Worm (Caenorhabditis elegans): ENCODE measurements around the gene srh-55.
A peak's percentile ranks its signal among the peaks of the same experiment; 100 is the strongest.

Gene srh-55

ce11 chrV:15189567-15189966 lies 36.2 kb downstream of the srh-55 start, which contains the start of gene cyn-3:
Gene cyn-3, plus strand, starts transcription at chrV:15189927.
- TF ChIP-seq nhr-12 (tag; optimal IDR thresholded peaks at IDR 0.05) = no peak
- TF ChIP-seq lsy-2 (tag; optimal IDR thresholded peaks at IDR 0.05) = peak; percentile 82 to 93
- TF ChIP-seq blmp-1 (tag; optimal IDR thresholded peaks at IDR 0.05; ENCODE audit: insufficient read depth) = peak; percentile 78
- TF ChIP-seq nhr-23 (tag; optimal IDR thresholded peaks at IDR 0.05) = no peak
- peak; percentile 91 for TF ChIP-seq lin-11 (tag; optimal IDR thresholded peaks at IDR 0.05)
- no peak for TF ChIP-seq dmd-4 (tag; optimal IDR thresholded peaks at IDR 0.05)
- TF ChIP-seq R02D3.7 (tag; optimal IDR thresholded peaks at IDR 0.05) = peak; percentile 41
- no peak for TF ChIP-seq skn-1 (tag; optimal IDR thresholded peaks at IDR 0.05)
- peak; percentile 54 for TF ChIP-seq nhr-77 (tag; optimal IDR thresholded peaks at IDR 0.05)
- peak; percentile 93 for TF ChIP-seq C34F6.9 (tag; optimal IDR thresholded peaks at IDR 0.05)
- TF ChIP-seq nhr-237 (tag; optimal IDR thresholded peaks at IDR 0.05) = no peak
- TF ChIP-seq peb-1 (tag; optimal IDR thresholded peaks at IDR 0.05) = no peak
- peak; percentile 76 for TF ChIP-seq fos-1 (tag; optimal IDR thresholded peaks at IDR 0.05)
- TF ChIP-seq nhr-6 (tag; optimal IDR thresholded peaks at IDR 0.05) = no peak
- no peak for TF ChIP-seq lin-39 (tag; optimal IDR thresholded peaks at IDR 0.05)
- TF ChIP-seq unc-55 (GFP tag; optimal IDR thresholded peaks at IDR 0.05) = peak; percentile 97
- peak; percentile 99 for TF ChIP-seq gmeb-1 (tag; optimal IDR thresholded peaks at IDR 0.05)
- no peak for TF ChIP-seq Y55F3AM.14 (GFP tag; optimal IDR thresholded peaks at IDR 0.05)
- no peak for TF ChIP-seq unc-62 (GFP tag; optimal IDR thresholded peaks at IDR 0.05)
- no peak for TF ChIP-seq ztf-11 (tag; optimal IDR thresholded peaks at IDR 0.05)
- peak; percentile 90 for TF ChIP-seq sma-9 (GFP tag; optimal IDR thresholded peaks at IDR 0.05)
- no peak for TF ChIP-seq sma-9 (tag; optimal IDR thresholded peaks at IDR 0.05)
- TF ChIP-seq nhr-10 (tag; optimal IDR thresholded peaks at IDR 0.05) = no peak
- no peak for TF ChIP-seq ztf-1 (GFP tag; conservative IDR thresholded peaks at IDR 0.05)
- peak; percentile 92 for TF ChIP-seq sem-4 (tag; optimal IDR thresholded peaks at IDR 0.05)
- no peak for TF ChIP-seq aly-2 (tag; optimal IDR thresholded peaks at IDR 0.05)
- no peak for TF ChIP-seq elt-3 (tag; optimal IDR thresholded peaks at IDR 0.05)
- peak; percentile 31 for TF ChIP-seq egl-27 (tag; optimal IDR thresholded peaks at IDR 0.05)
- no peak for TF ChIP-seq mbf-1 (tag; optimal IDR thresholded peaks at IDR 0.05)
- TF ChIP-seq snpc-4 (tag; optimal IDR thresholded peaks at IDR 0.05) = peak; percentile 87
- TF ChIP-seq zag-1 (tag; optimal IDR thresholded peaks at IDR 0.05) = peak; percentile 46
- no peak for TF ChIP-seq nhr-11 (tag; optimal IDR thresholded peaks at IDR 0.05)
- TF ChIP-seq ceh-16 (tag; optimal IDR thresholded peaks at IDR 0.05) = peak; percentile 59
- TF ChIP-seq crh-2 (tag; optimal IDR thresholded peaks at IDR 0.05) = peak; percentile 96
- TF ChIP-seq lin-13 (GFP tag; optimal IDR thresholded peaks at IDR 0.05) = peak; percentile 93
- no peak for TF ChIP-seq mdl-1 (tag; optimal IDR thresholded peaks at IDR 0.05)
- peak; percentile 87 for TF ChIP-seq sma-3 (GFP tag; optimal IDR thresholded peaks at IDR 0.05)
- TF ChIP-seq nhr-25 (tag; optimal IDR thresholded peaks at IDR 0.05) = peak; percentile 93
- peak; percentile 85 for TF ChIP-seq nhr-21 (tag; optimal IDR thresholded peaks at IDR 0.05)
- peak; percentile 30 for TF ChIP-seq ZK546.5 (tag; optimal IDR thresholded peaks at IDR 0.05)
- no peak for TF ChIP-seq unc-39 (tag; optimal IDR thresholded peaks at IDR 0.05)
- TF ChIP-seq elt-1 (tag; optimal IDR thresholded peaks at IDR 0.05) = no peak
- TF ChIP-seq ztf-4 (tag; optimal IDR thresholded peaks at IDR 0.05) = peak; percentile 73
- TF ChIP-seq mab-5 (tag; optimal IDR thresholded peaks at IDR 0.05) = peak; percentile 81
- peak; percentile 85 for TF ChIP-seq F13H6.1 (tag; optimal IDR thresholded peaks at IDR 0.05)
- TF ChIP-seq ceh-82 (tag; optimal IDR thresholded peaks at IDR 0.05) = peak; percentile 38
- TF ChIP-seq ama-1 (optimal IDR thresholded peaks at IDR 0.05) = peak; percentile 85
- TF ChIP-seq nhr-129 (tag; optimal IDR thresholded peaks at IDR 0.05) = peak; percentile 89
- TF ChIP-seq alr-1 (tag; optimal IDR thresholded peaks at IDR 0.05) = no peak

Measured in whole organism, L2 larva.